Fruit fly (Drosophila melanogaster): ENCODE measurements around the gene r.
A peak's percentile ranks its signal among the peaks of the same experiment; 100 is the strongest.

Gene r

DNA sequence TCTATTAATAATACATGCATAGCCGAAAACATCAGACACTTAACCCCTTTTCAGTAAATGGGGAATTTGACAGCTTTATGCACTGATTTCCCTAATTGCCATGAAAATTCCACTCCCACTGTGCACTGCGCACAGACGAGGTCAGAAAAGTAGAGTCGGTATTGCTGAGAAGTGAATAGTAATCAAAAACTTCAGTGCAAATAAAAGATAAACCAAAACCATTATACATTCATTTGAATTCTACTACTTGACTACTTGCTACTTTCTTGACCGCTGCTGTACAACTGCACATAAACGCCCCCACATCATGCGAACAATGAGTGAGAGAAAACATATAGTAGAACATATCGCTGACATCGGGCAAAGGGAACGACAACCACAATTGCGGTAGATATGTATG is 36.3 kb downstream of the r start (continued):
- TF ChIP-seq lab (GFP tag; optimal IDR thresholded peaks at IDR 0.05) (peak; percentile 85), CG17802 (tag; optimal IDR thresholded peaks at IDR 0.05) (peak; percentile 74), dati (GFP tag; IDR thresholded peaks at IDR 0.05) (peak; percentile 83), CG1647 (GFP tag; optimal IDR thresholded peaks at IDR 0.05) (peak; percentile 79), Nf-YA (GFP tag; IDR thresholded peaks at IDR 0.05) (peak; percentile 79), ham (GFP tag; IDR thresholded peaks at IDR 0.05) (no peak), CG10321 (GFP tag; IDR thresholded peaks at IDR 0.05) (peak; percentile 55; the same call in 1 of the 2 replicates), CoRest (tag; optimal IDR thresholded peaks at IDR 0.05) (peak; percentile 86), CG10979 (tag; optimal IDR thresholded peaks at IDR 0.05) (peak; percentile 87), bsh (GFP tag; optimal IDR thresholded peaks at IDR 0.05) (peak; percentile 40 to 95), lov (optimal IDR thresholded peaks at IDR 0.05) (no peak), lov (GFP tag; IDR thresholded peaks at IDR 0.05) (peak; percentile 92), CG16813 (GFP tag; IDR thresholded peaks at IDR 0.05; ENCODE audit: partially characterized antibody) (no peak), kah (GFP tag; optimal IDR thresholded peaks at IDR 0.05) (peak; percentile 66), mld (GFP tag; IDR thresholded peaks at IDR 0.05; ENCODE audit: partially characterized antibody) (no peak), CG5180 (GFP tag; optimal IDR thresholded peaks at IDR 0.05) (peak; percentile 72), Bteb2 (GFP tag; optimal IDR thresholded peaks at IDR 0.05) (peak; percentile 67), unc-4 (GFP tag; IDR thresholded peaks at IDR 0.05; ENCODE audit: partially characterized antibody) (no peak), CG18476 (GFP tag; optimal IDR thresholded peaks at IDR 0.05) (peak; percentile 69), Gsc (GFP tag; IDR thresholded peaks at IDR 0.05) (peak; percentile 71), Dref (GFP tag; IDR thresholded peaks at IDR 0.05) (no peak), CG3726 (GFP tag; IDR thresholded peaks at IDR 0.05) (peak; percentile 84), twi (tag; optimal IDR thresholded peaks at IDR 0.05) (peak; percentile 68), CG3995 (GFP tag; optimal IDR thresholded peaks at IDR 0.05) (no peak), sim (GFP tag; IDR thresholded peaks at IDR 0.05) (peak; percentile 79), CG8924 (tag; optimal IDR thresholded peaks at IDR 0.05) (peak; percentile 83), CG1832 (GFP tag; optimal IDR thresholded peaks at IDR 0.05) (no peak), Aef1 (GFP tag; IDR thresholded peaks at IDR 0.05) (peak; percentile 80), Dfd (GFP tag; optimal IDR thresholded peaks at IDR 0.05) (no peak), ATbp (GFP tag; optimal IDR thresholded peaks at IDR 0.05) (peak; percentile 89), H15 (GFP tag; IDR thresholded peaks at IDR 0.05) (peak; percentile 83), CG33213 (GFP tag; optimal IDR thresholded peaks at IDR 0.05) (peak; percentile 79), CG18599 (GFP tag; optimal IDR thresholded peaks at IDR 0.05) (peak; percentile 78), gcm (GFP tag; optimal IDR thresholded peaks at IDR 0.05) (peak; percentile 84), E2f1 (GFP tag; IDR thresholded peaks at IDR 0.05) (peak; percentile 87), bab2 (GFP tag; optimal IDR thresholded peaks at IDR 0.05) (peak; percentile 89), CG17385 (GFP tag; optimal IDR thresholded peaks at IDR 0.05) (peak; percentile 83), cato (GFP tag; optimal IDR thresholded peaks at IDR 0.05; ENCODE audit: borderline replicate concordance) (peak; percentile 68), CG13123 (GFP tag; optimal IDR thresholded peaks at IDR 0.05) (peak; percentile 80), grau (tag; optimal IDR thresholded peaks at IDR 0.05) (peak; percentile 79), Doc2 (GFP tag; IDR thresholded peaks at IDR 0.05) (peak; percentile 12; the same call in 1 of the 2 replicates), pb (GFP tag; optimal IDR thresholded peaks at IDR 0.05) (peak; percentile 86), CG12299 (tag; optimal IDR thresholded peaks at IDR 0.05) (peak; percentile 42), hth (optimal IDR thresholded peaks at IDR 0.05) (no peak), zen (tag; optimal IDR thresholded peaks at IDR 0.05) (peak; percentile 74), fd96Cb (tag; optimal IDR thresholded peaks at IDR 0.05) (peak; percentile 89), Fer3 (tag; optimal IDR thresholded peaks at IDR 0.05) (peak; percentile 69), CG17829 (tag; optimal IDR thresholded peaks at IDR 0.05) (peak; percentile 86), Hey (tag; optimal IDR thresholded peaks at IDR 0.05) (peak; percentile 20), inv (GFP tag; IDR thresholded peaks at IDR 0.05; ENCODE audit: partially characterized antibody) (no peak), en (GFP tag; optimal IDR thresholded peaks at IDR 0.05) (peak; percentile 64)
